Worm (Caenorhabditis elegans): ENCODE data around the gene rpt-4.

rpt-4 gene

ce11 chrII:18787-19186 lies 27.2 kb downstream of the rpt-4 start (continued):
- no peak for TF ChIP-seq unc-130 (GFP tag; optimal IDR thresholded peaks at IDR 0.05)
- TF ChIP-seq ceh-27 (GFP tag; optimal IDR thresholded peaks at IDR 0.05), result peak; percentile 83
- peak; percentile 73 for TF ChIP-seq K12H6.12 (tag; optimal IDR thresholded peaks at IDR 0.05)
- no peak for TF ChIP-seq egl-44 (GFP tag; IDR thresholded peaks at IDR 0.05)
- no peak for TF ChIP-seq pha-4 (tag; optimal IDR thresholded peaks at IDR 0.05)
- TF ChIP-seq dpl-1 (GFP tag; optimal IDR thresholded peaks at IDR 0.05), result no peak
- no peak for TF ChIP-seq hlh-26 (GFP tag; conservative IDR thresholded peaks at IDR 0.05)
- peak; percentile 96 for TF ChIP-seq hmg-1.2 (GFP tag; IDR thresholded peaks at IDR 0.05)
- no peak for TF ChIP-seq F49E8.2 (tag; optimal IDR thresholded peaks at IDR 0.05; ENCODE audit: insufficient read depth)
- TF ChIP-seq Y56A3A.18 (GFP tag; IDR thresholded peaks at IDR 0.05), result no peak
- TF ChIP-seq Y67H2A.10 (GFP tag; conservative IDR thresholded peaks at IDR 0.05), result no peak

DNA sequence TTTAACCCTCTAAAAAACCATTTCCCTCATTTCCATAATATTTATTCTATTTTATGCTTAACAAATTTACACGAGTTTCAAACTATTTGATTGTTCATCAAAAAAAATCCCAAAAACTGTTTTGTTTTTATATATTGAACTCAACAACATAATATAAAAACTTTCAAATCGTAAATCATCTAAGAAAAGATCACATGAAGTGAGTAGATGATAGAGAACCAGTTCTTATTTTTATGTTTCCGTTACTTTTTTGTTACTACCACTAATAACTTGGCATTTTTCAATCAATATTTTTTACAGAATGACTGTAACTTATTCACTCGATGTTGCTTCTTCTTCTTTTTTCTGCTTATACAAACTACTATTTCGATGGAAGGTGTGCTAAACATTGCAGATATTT lies 33.3 kb downstream of the rpt-4 start, which contains the start of gene best-3:
Gene best-3, plus strand, starts transcription at position 301 of the 400 bp plus-strand sequence.
- TF ChIP-seq somi-1 (GFP tag; optimal IDR thresholded peaks at IDR 0.05) (no peak), egl-44 (GFP tag; IDR thresholded peaks at IDR 0.05) (no peak), madf-6 (GFP tag; IDR thresholded peaks at IDR 0.05) (no peak), ztf-28 (GFP tag; IDR thresholded peaks at IDR 0.05) (no peak), ztf-18 (tag; optimal IDR thresholded peaks at IDR 0.05) (no peak), nfyb-1 (GFP tag; IDR thresholded peaks at IDR 0.05) (no peak), K11D2.4 (GFP tag; IDR thresholded peaks at IDR 0.05) (no peak), F10E7.11 (tag; optimal IDR thresholded peaks at IDR 0.05) (no peak), Y53G8AR.9 (GFP tag; conservative IDR thresholded peaks at IDR 0.05) (no peak), rpc-1 (optimal IDR thresholded peaks at IDR 0.05) (no peak), rpc-1 (tag; optimal IDR thresholded peaks at IDR 0.05) (no peak), F33H1.4 (GFP tag; IDR thresholded peaks at IDR 0.05) (no peak), B0035.1 (tag; optimal IDR thresholded peaks at IDR 0.05) (no peak), dox-1 (GFP tag; IDR thresholded peaks at IDR 0.05) (no peak), die-1 (tag; optimal IDR thresholded peaks at IDR 0.05) (no peak), sea-2 (GFP tag; IDR thresholded peaks at IDR 0.05) (no peak), ceh-91 (GFP tag; IDR thresholded peaks at IDR 0.05) (no peak), pbrm-1 (GFP tag; IDR thresholded peaks at IDR 0.05) (no peak)

DNA sequence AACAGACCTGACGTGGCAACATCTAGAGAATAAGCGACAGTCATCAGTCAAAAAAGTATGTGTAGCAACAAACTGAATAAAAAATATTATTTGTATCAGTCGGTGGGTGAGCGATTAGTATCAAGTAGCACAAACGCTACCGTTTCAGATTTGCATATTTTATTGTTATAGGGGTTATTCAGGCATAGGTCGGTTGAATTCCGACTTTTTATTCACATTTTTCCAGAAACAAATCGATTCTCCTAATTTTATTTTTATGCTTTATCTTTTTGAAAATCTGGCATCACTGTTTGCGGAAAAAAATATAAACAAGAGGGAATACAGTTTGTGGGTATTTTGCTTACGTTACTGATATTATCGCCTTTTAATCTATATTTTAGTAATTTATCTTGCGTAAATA lies 34.2 kb downstream of the rpt-4 start, which contains the start of gene best-4:
Gene best-4, minus strand, starts transcription at position 101 of the 400 bp plus-strand sequence.
- TF ChIP-seq lin-26 (GFP tag; IDR thresholded peaks at IDR 0.05), result no peak
- TF ChIP-seq ceh-91 (GFP tag; IDR thresholded peaks at IDR 0.05), result no peak
- TF ChIP-seq T26A5.8 (tag; optimal IDR thresholded peaks at IDR 0.05), result no peak
- TF ChIP-seq nhr-179 (tag; optimal IDR thresholded peaks at IDR 0.05), result no peak
- no peak for TF ChIP-seq snpc-4 (GFP tag; optimal IDR thresholded peaks at IDR 0.05)
- no peak for TF ChIP-seq snpc-4 (tag; optimal IDR thresholded peaks at IDR 0.05)
- no peak for TF ChIP-seq efl-1 (GFP tag; optimal IDR thresholded peaks at IDR 0.05)
- TF ChIP-seq hlh-26 (GFP tag; conservative IDR thresholded peaks at IDR 0.05), result no peak
- TF ChIP-seq mel-28 (tag; optimal IDR thresholded peaks at IDR 0.05; ENCODE audit: borderline replicate concordance), result no peak
- no peak for TF ChIP-seq dpl-1 (GFP tag; optimal IDR thresholded peaks at IDR 0.05)
- TF ChIP-seq pbrm-1 (GFP tag; IDR thresholded peaks at IDR 0.05), result no peak
- no peak for TF ChIP-seq lir-1 (GFP tag; conservative IDR thresholded peaks at IDR 0.05)

DNA sequence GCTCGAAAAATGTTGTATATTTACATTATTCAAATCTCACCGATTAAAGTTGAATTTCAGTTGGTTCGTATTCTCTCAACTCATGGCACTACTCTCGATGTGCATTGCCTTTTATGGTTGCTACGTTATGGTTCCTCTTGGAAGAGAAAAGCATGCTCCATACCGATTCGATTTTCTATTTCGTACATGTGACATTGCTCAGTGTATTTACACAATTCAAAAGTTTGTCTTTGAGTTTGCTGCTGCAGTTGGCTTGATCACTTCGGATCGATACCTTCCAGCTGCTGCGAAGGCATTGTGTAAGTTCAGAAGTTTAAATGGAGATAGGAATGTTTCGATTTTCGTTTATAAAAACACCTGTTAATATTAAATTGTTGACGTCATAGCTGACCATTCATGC lies 37.8 kb downstream of the rpt-4 start:
- TF ChIP-seq ceh-58 (GFP tag; IDR thresholded peaks at IDR 0.05) (no peak), sptf-2 (GFP tag; optimal IDR thresholded peaks at IDR 0.05) (no peak), fkh-3 (tag; optimal IDR thresholded peaks at IDR 0.05) (no peak), zfh-2 (GFP tag; conservative IDR thresholded peaks at IDR 0.05) (no peak), ztf-6 (GFP tag; IDR thresholded peaks at IDR 0.05) (no peak), lin-40 (tag; optimal IDR thresholded peaks at IDR 0.05) (no peak), nhr-27 (tag; optimal IDR thresholded peaks at IDR 0.05) (no peak), lag-1 (GFP tag; IDR thresholded peaks at IDR 0.05) (no peak), mcd-1 (GFP tag; IDR thresholded peaks at IDR 0.05) (no peak), rcor-1 (GFP tag; IDR thresholded peaks at IDR 0.05) (no peak), rec-8 (tag; optimal IDR thresholded peaks at IDR 0.05) (no peak), B0035.1 (tag; optimal IDR thresholded peaks at IDR 0.05) (no peak), sea-2 (GFP tag; IDR thresholded peaks at IDR 0.05) (no peak)

Measured in whole organism, young adult.